Worm (Caenorhabditis elegans) whole organism, L1 larva: ENCODE results near the gene C35B1.2.
"Not testable (repeated sequence)": the region's sequence is repeated elsewhere in the genome, so short reads cannot be mapped to it uniquely, and the experiment has no call there.

ENCODE experiments used
- C16A3.4 ChIP-seq: fragments of 150-350 bp; optimal IDR thresholded peaks from 2 replicates; lab custom pipeline; 2014; ENCODE audit warnings: missing biosample characterization, missing genetic modification characterization
- C34B4.2 ChIP-seq: sonication (generic microtip); optimal IDR thresholded peaks from 2 replicates; lab custom pipeline; 2017; ENCODE audit warnings: mild to moderate bottlenecking, missing genetic modification characterization, missing compliant biosample characterization
- F16B12.6 ChIP-seq: fragments of 150-350 bp; optimal IDR thresholded peaks from 2 replicates; lab custom pipeline; 2014; ENCODE audit warnings: missing biosample characterization, missing genetic modification characterization
- Y116A8C.19 ChIP-seq: sonication (generic microtip); optimal IDR thresholded peaks from 2 replicates; lab custom pipeline; 2016; ENCODE audit warnings: missing compliant biosample characterization, missing genetic modification characterization, borderline replicate concordance
- aly-2 ChIP-seq: fragments of 150-350 bp; optimal IDR thresholded peaks from 2 replicates; lab custom pipeline; 2014; ENCODE audit warnings: missing biosample characterization, missing genetic modification characterization
- ama-1 ChIP-seq: fragments of 150-350 bp; optimal IDR thresholded peaks from 2 replicates; lab custom pipeline; 2014
- ceh-8 ChIP-seq: fragments of 200-800 bp; sonication (Bioruptor generic); optimal IDR thresholded peaks from 2 replicates; lab custom pipeline; 2018; ENCODE audit warnings: mild to moderate bottlenecking, missing genetic modification characterization, moderate library complexity, missing compliant biosample characterization
- ceh-82 ChIP-seq, 3 experiments: fragments of 150-350 bp in 1 of 3; sonication (generic microtip) in 2 of 3; optimal IDR thresholded peaks; 2 replicates each; lab custom pipeline; 2014 to 2017; ENCODE audit warnings: missing biosample characterization in 3 of 3, missing genetic modification characterization in 3 of 3
- ceh-88 ChIP-seq: fragments of 200-800 bp; sonication (Bioruptor generic); IDR thresholded peaks from 2 replicates; pipeline ENCODE4 v1.3.6; 2022; ENCODE audit warnings: missing genetic modification characterization, missing compliant biosample characterization
- ceh-90 ChIP-seq: sonication (generic microtip); optimal IDR thresholded peaks from 2 replicates; lab custom pipeline; 2016; ENCODE audit warnings: missing genetic modification characterization, missing compliant biosample characterization
- dpl-1 ChIP-seq, 3 experiments: fragments of 150-350 bp in 2 of 3; sonication (generic microtip) in 1 of 3; optimal IDR thresholded peaks; 2 replicates each; lab custom pipeline; 2014 to 2017; ENCODE audit warnings: missing biosample characterization in 3 of 3, missing genetic modification characterization in 3 of 3, missing genetic modification reagents in 3 of 3
- dsc-1 ChIP-seq: sonication (generic microtip); optimal IDR thresholded peaks from 2 replicates; lab custom pipeline; 2016; ENCODE audit warnings: mild to moderate bottlenecking, missing genetic modification characterization, missing compliant biosample characterization
- efl-1 ChIP-seq, 4 experiments: fragments of 150-350 bp; optimal IDR thresholded peaks in 3 of 4; peaks in 1 of 4; 1 replicate in 1 of 4; 2 replicates in 3 of 4; lab custom pipeline; 2014; ENCODE audit warnings: missing biosample characterization in 2 of 4, missing genetic modification characterization in 2 of 4, missing genetic modification reagents in 2 of 4
- efl-3 ChIP-seq: fragments of 200-800 bp; sonication (Bioruptor generic); optimal IDR thresholded peaks from 2 replicates; lab custom pipeline; 2018; ENCODE audit warnings: mild to moderate bottlenecking, missing genetic modification characterization, missing compliant biosample characterization
- elt-2 ChIP-seq: sonication (generic microtip); optimal IDR thresholded peaks from 2 replicates; lab custom pipeline; 2016; ENCODE audit warnings: missing genetic modification characterization, mild to moderate bottlenecking, inconsistent platforms, missing compliant biosample characterization, missing genetic modification reagents
- elt-3 ChIP-seq, 6 experiments: fragments of 150-350 bp in 1 of 6; sonication (generic microtip); optimal IDR thresholded peaks; 2 replicates each; lab custom pipeline; 2017 to 2018; ENCODE audit warnings: missing biosample characterization in 6 of 6, missing genetic modification characterization in 6 of 6, inconsistent platforms in 1 of 6
- ets-5 ChIP-seq: fragments of 200-800 bp; sonication (Bioruptor generic); IDR thresholded peaks from 2 replicates; pipeline ENCODE4 v1.3.6; 2022; ENCODE audit warnings: missing genetic modification characterization, missing compliant biosample characterization
- grh-1 ChIP-seq: fragments of 200-800 bp; sonication (Bioruptor generic); IDR thresholded peaks from 2 replicates; pipeline ENCODE4 v1.3.6; 2022; ENCODE audit warnings: missing genetic modification reagents, missing genetic modification characterization, missing compliant biosample characterization
- irx-1 ChIP-seq: sonication (generic microtip); optimal IDR thresholded peaks from 2 replicates; lab custom pipeline; 2016; ENCODE audit warnings: missing genetic modification characterization, missing compliant biosample characterization
- lin-13 ChIP-seq: fragments of 150-350 bp; optimal IDR thresholded peaks from 2 replicates; lab custom pipeline; 2014; ENCODE audit warnings: missing biosample characterization, missing genetic modification reagents, missing genetic modification characterization
- lir-3 ChIP-seq: sonication (generic microtip); optimal IDR thresholded peaks from 2 replicates; lab custom pipeline; 2016; ENCODE audit warnings: mild to moderate bottlenecking, missing genetic modification characterization, moderate library complexity, missing compliant biosample characterization; ENCODE audit not compliant: poor library complexity
- mab-9 ChIP-seq: fragments of 200-800 bp; sonication (Bioruptor generic); IDR thresholded peaks from 2 replicates; pipeline ENCODE4 v1.3.6; 2022; ENCODE audit warnings: missing genetic modification reagents, missing genetic modification characterization, missing compliant biosample characterization
- mdl-1 ChIP-seq, 2 experiments: fragments of 150-350 bp; optimal IDR thresholded peaks; 2 replicates each; lab custom pipeline; 2014 to 2017; ENCODE audit warnings: missing biosample characterization in 2 of 2, missing genetic modification characterization in 2 of 2, inconsistent platforms in 1 of 2
- nhr-20 ChIP-seq: sonication (generic microtip); optimal IDR thresholded peaks from 2 replicates; lab custom pipeline; 2016; ENCODE audit warnings: mild to moderate bottlenecking, missing genetic modification characterization, missing compliant biosample characterization
- nhr-47 ChIP-seq: sonication (generic microtip); optimal IDR thresholded peaks from 2 replicates; lab custom pipeline; 2016; ENCODE audit warnings: mild to moderate bottlenecking, missing genetic modification characterization, moderate library complexity, missing compliant biosample characterization
- nhr-77 ChIP-seq: fragments of 150-350 bp; optimal IDR thresholded peaks from 2 replicates; lab custom pipeline; 2014; ENCODE audit warnings: missing biosample characterization, missing genetic modification characterization
- nhr-90 ChIP-seq: sonication (generic microtip); optimal IDR thresholded peaks from 2 replicates; lab custom pipeline; 2016; ENCODE audit warnings: mild to moderate bottlenecking, missing genetic modification characterization, missing compliant biosample characterization; ENCODE audit not compliant: poor library complexity
- pag-3 ChIP-seq: sonication (generic microtip); optimal IDR thresholded peaks from 2 replicates; lab custom pipeline; 2017; ENCODE audit warnings: missing genetic modification characterization, mild to moderate bottlenecking, missing compliant biosample characterization, antibody characterized with exemption, borderline replicate concordance; ENCODE audit not compliant: insufficient read depth
- pqm-1 ChIP-seq: sonication (generic microtip); optimal IDR thresholded peaks from 3 replicates; lab custom pipeline; 2017; ENCODE audit warnings: missing biosample characterization, missing genetic modification characterization
- rnt-1 ChIP-seq: sonication (generic microtip); optimal IDR thresholded peaks from 2 replicates; lab custom pipeline; 2016; ENCODE audit warnings: mild to moderate bottlenecking, missing genetic modification characterization, moderate library complexity, missing compliant biosample characterization
- sptf-1 ChIP-seq: fragments of 150-350 bp; optimal IDR thresholded peaks from 2 replicates; lab custom pipeline; 2014; ENCODE audit warnings: missing biosample characterization, missing genetic modification characterization
- tlp-1 ChIP-seq: fragments of 150-350 bp; optimal IDR thresholded peaks from 2 replicates; lab custom pipeline; 2014; ENCODE audit warnings: missing biosample characterization, missing genetic modification characterization
- unc-98 ChIP-seq: fragments of 200-800 bp; sonication (Bioruptor generic); IDR thresholded peaks from 2 replicates; pipeline ENCODE4 v1.3.6; 2022; ENCODE audit warnings: missing genetic modification characterization, missing compliant biosample characterization
- xbp-1 ChIP-seq: sonication (generic microtip); optimal IDR thresholded peaks from 2 replicates; lab custom pipeline; 2016; ENCODE audit warnings: missing genetic modification characterization, missing compliant biosample characterization
- zag-1 ChIP-seq: fragments of 150-350 bp; optimal IDR thresholded peaks from 2 replicates; lab custom pipeline; 2014; ENCODE audit warnings: missing biosample characterization, missing genetic modification characterization
- zip-4 ChIP-seq: fragments of 200-800 bp; sonication (Bioruptor generic); optimal IDR thresholded peaks from 2 replicates; lab custom pipeline; 2018; ENCODE audit warnings: mild to moderate bottlenecking, missing genetic modification characterization, moderate library complexity, missing compliant biosample characterization
- ztf-11 ChIP-seq, 2 experiments: sonication (generic microtip); optimal IDR thresholded peaks; 2 replicates each; lab custom pipeline; 2016 to 2017; ENCODE audit warnings: missing genetic modification characterization in 2 of 2, missing biosample characterization in 1 of 2, missing compliant biosample characterization in 1 of 2

The C35B1.2 gene

ce11 chrIV:4117432-4117831, 31.4 kb downstream of the C35B1.2 start, which contains the start of gene drd-50:
Gene drd-50 (plus strand): TSS chrIV:4117732.
- no peak for TF ChIP-seq grh-1
- TF ChIP-seq unc-98: no peak
- TF ChIP-seq efl-3 (GFP tag; lab: Kevin White, UChicago): no peak
- TF ChIP-seq aly-2 (tag; lab: Kevin White, UChicago): no peak
- TF ChIP-seq elt-2 (tag; lab: Kevin White, UChicago): peak; percentile 38
- TF ChIP-seq rnt-1 (tag; lab: Kevin White, UChicago): no peak
- TF ChIP-seq Y116A8C.19: no peak
- no peak for TF ChIP-seq C34B4.2 (tag; lab: Kevin White, UChicago)

DNA sequence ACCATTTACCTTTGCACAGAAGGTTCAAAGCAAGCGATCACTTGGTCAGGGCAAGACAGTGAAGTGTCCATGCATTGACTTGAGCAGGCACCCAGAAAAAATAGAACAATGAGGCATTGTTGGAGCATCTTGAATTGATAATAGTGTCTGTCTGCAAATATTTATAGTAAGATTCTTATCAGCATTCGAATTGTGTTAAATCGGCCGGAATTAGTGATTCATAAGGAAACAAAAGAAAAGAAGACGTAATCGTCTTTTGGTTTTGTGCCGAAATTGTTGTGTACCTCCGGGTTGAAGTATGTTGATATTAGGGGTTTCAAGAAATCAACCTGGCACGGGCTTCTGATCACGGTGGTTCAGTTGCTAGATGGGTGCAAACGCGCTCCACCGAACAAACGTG, 34.3 kb downstream of the C35B1.2 start, which contains the start of gene F49F1.5:
Gene F49F1.5, minus strand, starts transcription at position 153 of the 400 bp plus-strand sequence.
- TF ChIP-seq elt-2 (tag; lab: Kevin White, UChicago): peak; percentile 69
- TF ChIP-seq pqm-1 (tag; lab: Kevin White, UChicago): no peak
- no peak for TF ChIP-seq zip-4 (GFP tag; lab: Kevin White, UChicago)
- no peak for TF ChIP-seq ceh-90 (tag; lab: Kevin White, UChicago)

- peak; percentile 79 for TF ChIP-seq elt-2 (tag; lab: Kevin White, UChicago)
- no peak for TF ChIP-seq C16A3.4
These were observed 35.0 kb downstream of the C35B1.2 start for ce11 chrIV:4121055-4121454.

DNA sequence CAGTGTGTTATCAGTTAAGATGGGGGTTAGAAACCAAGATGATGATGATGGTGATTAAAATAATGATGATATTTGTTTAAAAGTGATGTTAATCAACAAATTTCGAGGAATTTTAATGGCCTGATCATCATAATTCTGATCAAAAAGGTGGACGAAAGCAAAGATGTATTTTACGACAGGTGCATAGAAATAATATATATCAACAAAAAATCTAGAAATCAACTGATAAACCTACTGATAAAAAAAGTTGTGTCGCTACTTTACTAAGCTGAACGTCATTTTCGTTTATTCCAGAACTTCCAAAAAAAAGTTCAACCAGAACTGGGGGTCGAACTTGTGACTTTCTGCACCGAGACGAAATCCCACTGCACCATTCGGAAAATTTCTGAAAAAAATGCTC, 37.1 kb downstream of the C35B1.2 start, which contains the start of gene mul-1:
Gene mul-1, minus strand, starts transcription at position 84 of the 400 bp plus-strand sequence.
- TF ChIP-seq elt-2 (tag; lab: Kevin White, UChicago) (peak; percentile 59), efl-1 (optimal IDR thresholded peaks at IDR 0.05; lab: Kevin White, UChicago) (no peak), efl-1 (GFP tag; optimal IDR thresholded peaks at IDR 0.05 in 1 of 2; lab: Kevin White, UChicago) (peak in 1 of 2 experiments; percentile 37), lin-13 (no peak), tlp-1 (tag; lab: Kevin White, UChicago) (no peak), irx-1 (tag; lab: Kevin White, UChicago) (no peak), unc-98 (no peak), pag-3 (tag; lab: Kevin White, UChicago) (no peak), ama-1 (lab: Kevin White, UChicago) (no peak)

DNA sequence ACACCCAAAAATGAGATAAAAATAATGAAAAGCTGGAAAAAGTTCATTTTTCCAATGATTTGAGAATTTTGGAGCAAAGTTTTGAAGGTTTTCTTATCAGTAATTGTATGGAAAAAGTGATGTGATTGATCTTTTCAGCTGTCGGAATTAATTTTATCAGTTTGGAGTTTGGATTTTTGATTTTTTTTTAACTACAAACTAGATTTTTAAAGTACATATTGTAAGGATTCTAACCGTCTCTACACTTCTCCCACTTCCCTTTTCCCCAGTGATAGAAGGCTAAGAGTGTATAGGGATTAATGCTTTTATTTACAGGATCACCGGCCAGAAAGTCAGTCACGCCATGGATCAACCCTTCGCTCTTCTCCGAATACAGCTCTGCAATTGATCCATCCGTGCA, 39.6 kb downstream of the C35B1.2 start, which contains the start of gene F49F1.7:
Gene F49F1.7, minus strand, starts transcription at position 101 of the 400 bp plus-strand sequence.
- TF ChIP-seq ets-5 (GFP tag; lab: Robert Waterston, UW); zag-1 (tag; lab: Kevin White, UChicago); dpl-1 (GFP tag; optimal IDR thresholded peaks at IDR 0.05; lab: Kevin White, UChicago): not testable (repeated sequence)

DNA sequence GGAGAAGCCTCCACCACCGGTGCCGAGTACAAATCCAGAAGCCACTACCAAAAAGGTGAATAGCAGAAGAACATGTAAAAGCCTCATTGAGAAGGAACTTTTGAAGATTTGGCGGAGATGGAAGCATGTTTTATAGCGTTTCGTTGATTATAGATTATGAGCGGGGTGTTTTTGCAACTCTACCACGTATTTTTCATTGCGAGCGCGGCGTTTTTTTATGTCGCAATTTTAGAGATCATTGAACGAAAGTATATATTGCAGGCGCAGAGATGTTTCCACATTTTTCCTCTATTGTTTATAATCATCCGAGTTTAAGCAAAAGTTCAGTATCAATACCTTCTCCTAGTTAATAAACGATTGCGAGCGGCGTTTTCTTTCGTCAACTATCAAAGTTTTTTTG, 49.7 kb downstream of the C35B1.2 start, which contains the start of gene F49F1.17:
Gene F49F1.17, minus strand, starts transcription at position 101 of the 400 bp plus-strand sequence.
- no peak for TF ChIP-seq pqm-1 (tag; lab: Kevin White, UChicago)
- no peak for TF ChIP-seq sptf-1
- no peak for TF ChIP-seq C16A3.4
- TF ChIP-seq ceh-8 (GFP tag; lab: Kevin White, UChicago): no peak
- no peak for TF ChIP-seq dsc-1 (tag; lab: Kevin White, UChicago)
- no peak for TF ChIP-seq efl-3 (GFP tag; lab: Kevin White, UChicago)
- no peak for TF ChIP-seq mdl-1 (tag; optimal IDR thresholded peaks at IDR 0.05; lab: Kevin White, UChicago)

DNA sequence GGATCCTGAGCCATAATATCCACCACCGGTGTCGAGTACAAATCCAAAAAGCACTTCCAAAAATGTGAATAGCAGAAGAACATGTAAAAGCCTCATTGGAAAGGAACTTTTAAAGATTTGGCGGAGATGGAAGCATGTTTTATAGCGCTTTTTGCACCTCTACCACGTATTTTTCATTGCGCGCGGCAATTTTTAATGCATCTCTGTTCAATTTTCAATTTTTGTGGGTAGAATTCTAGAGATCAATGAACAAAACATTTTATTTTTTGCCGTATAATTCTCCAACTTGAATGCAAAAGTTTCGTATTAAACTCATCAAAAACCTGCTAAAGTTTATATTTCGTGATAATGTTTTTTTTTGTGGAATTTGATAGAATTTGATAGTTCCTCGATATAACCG, 51.5 kb downstream of the C35B1.2 start, which contains the start of gene F49F1.9:
Gene F49F1.9, minus strand, starts transcription at position 101 of the 400 bp plus-strand sequence.
- no peak for TF ChIP-seq mab-9
- TF ChIP-seq F16B12.6 (tag; lab: Kevin White, UChicago): no peak
- TF ChIP-seq lir-3 (tag; lab: Kevin White, UChicago): no peak
- TF ChIP-seq nhr-47 (tag; lab: Kevin White, UChicago): no peak
- TF ChIP-seq sptf-1: no peak
- no peak for TF ChIP-seq nhr-20 (tag; lab: Kevin White, UChicago)
- no peak for TF ChIP-seq xbp-1
- no peak for TF ChIP-seq pqm-1 (tag; lab: Kevin White, UChicago)
- no peak for TF ChIP-seq nhr-90
- no peak for TF ChIP-seq ceh-82 (tag; optimal IDR thresholded peaks at IDR 0.05; lab: Kevin White, UChicago)
- no peak for TF ChIP-seq grh-1
- TF ChIP-seq ceh-88 (GFP tag; lab: Robert Waterston, UW): no peak
- TF ChIP-seq dsc-1 (tag; lab: Kevin White, UChicago): no peak
- no peak for TF ChIP-seq ceh-8 (GFP tag; lab: Kevin White, UChicago)
- no peak for TF ChIP-seq nhr-77
- TF ChIP-seq ama-1 (lab: Kevin White, UChicago): no peak
- TF ChIP-seq elt-3 (tag; optimal IDR thresholded peaks at IDR 0.05; lab: Kevin White, UChicago): no peak
- no peak for TF ChIP-seq ztf-11 (tag; optimal IDR thresholded peaks at IDR 0.05; lab: Kevin White, UChicago)
- TF ChIP-seq rnt-1 (tag; lab: Kevin White, UChicago): no peak
